Worm (Caenorhabditis elegans): ENCODE measurements around the gene Y51A2B.9.

DNA sequence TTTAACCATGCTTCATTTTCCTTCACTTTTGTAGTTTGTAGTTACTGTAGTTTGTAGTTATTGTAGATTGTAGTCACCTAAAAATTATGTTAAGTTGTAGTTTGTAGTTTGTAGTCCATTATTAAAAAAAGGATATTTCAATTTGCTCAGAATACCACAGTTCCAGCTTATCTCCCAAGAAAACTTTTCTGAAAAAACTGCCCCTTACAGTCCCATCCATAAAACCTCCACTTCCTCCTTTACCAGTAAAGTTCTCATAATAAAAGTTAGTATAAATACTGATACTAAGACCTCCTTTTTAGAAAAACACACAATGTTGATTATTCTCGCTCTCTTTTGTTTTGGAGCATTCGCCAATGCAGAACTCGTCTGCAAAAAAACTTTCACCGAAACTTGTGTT lies 44.8 kb downstream of the Y51A2B.9 start, which contains the start of gene C08E8.11:
- no peak for TF ChIP-seq aly-1 (tag; optimal IDR thresholded peaks at IDR 0.05)
- no peak for TF ChIP-seq ama-1 (optimal IDR thresholded peaks at IDR 0.05)
- no peak for TF ChIP-seq ceh-36 (tag; optimal IDR thresholded peaks at IDR 0.05)

Data from whole organism, early embryonic.